Fruit fly (Drosophila melanogaster): ENCODE data around the gene 140up.

The 140up gene

dm6 chr3R:14122347-14122812 lies 3.0 kb downstream of the 140up start, which contains the start of the genes Abi and twf (continued):
- TF ChIP-seq CG13775 (GFP tag; optimal IDR thresholded peaks at IDR 0.05) (peak; percentile 74), Atf6 (GFP tag; IDR thresholded peaks at IDR 0.05) (peak; percentile 65), ERR (GFP tag; optimal IDR thresholded peaks at IDR 0.05) (peak; percentile 47), fd3F (GFP tag; optimal IDR thresholded peaks at IDR 0.05) (peak; percentile 15), CG11456 (GFP tag; IDR thresholded peaks at IDR 0.05) (peak; percentile 68; the same call in 1 of the 3 replicates), CG10565 (GFP tag; optimal IDR thresholded peaks at IDR 0.05) (no peak), chn (GFP tag; optimal IDR thresholded peaks at IDR 0.05) (peak; percentile 71), CG12391 (tag; optimal IDR thresholded peaks at IDR 0.05) (peak; percentile 87), CG10462 (GFP tag; optimal IDR thresholded peaks at IDR 0.05) (peak; percentile 39), bbx (GFP tag; IDR thresholded peaks at IDR 0.05; ENCODE audit: partially characterized antibody) (no peak), croc (GFP tag; conservative IDR thresholded peaks at IDR 0.05) (no peak; the same call in 2 of the 3 replicates), ap (GFP tag; IDR thresholded peaks at IDR 0.05) (0 out of 2 replicates have a peak, but pooled peaks have one; percentile 25), Deaf1 (tag; optimal IDR thresholded peaks at IDR 0.05) (peak; percentile 5), cg (GFP tag; optimal IDR thresholded peaks at IDR 0.05) (no peak), Sox100B (GFP tag; optimal IDR thresholded peaks at IDR 0.05) (peak; percentile 53), CG2202 (tag; optimal IDR thresholded peaks at IDR 0.05) (peak; percentile 22), ac (GFP tag; optimal IDR thresholded peaks at IDR 0.05) (no peak), Gug (GFP tag; IDR thresholded peaks at IDR 0.05) (peak; percentile 18; the same call in 1 of the 4 replicates), Chrac-16 (GFP tag; optimal IDR thresholded peaks at IDR 0.05) (peak; percentile 77), Myb (GFP tag; optimal IDR thresholded peaks at IDR 0.05) (peak; percentile 34), CG1647 (GFP tag; optimal IDR thresholded peaks at IDR 0.05) (peak; percentile 29), CG33557 (GFP tag; optimal IDR thresholded peaks at IDR 0.05) (peak; percentile 49), Optix (GFP tag; IDR thresholded peaks at IDR 0.05) (no peak), Dip3 (GFP tag; optimal IDR thresholded peaks at IDR 0.05) (peak; percentile 48), zen (tag; optimal IDR thresholded peaks at IDR 0.05) (peak; percentile 50), CG1603 (tag; optimal IDR thresholded peaks at IDR 0.05) (no peak), CG2678 (tag; optimal IDR thresholded peaks at IDR 0.05) (no peak), CG9215 (GFP tag; IDR thresholded peaks at IDR 0.05) (peak; percentile 71), h (optimal IDR thresholded peaks at IDR 0.05) (no peak), BtbVII (GFP tag; optimal IDR thresholded peaks at IDR 0.05) (peak; percentile 6), hkb (optimal IDR thresholded peaks at IDR 0.05) (peak; percentile 76), hkb (GFP tag; IDR thresholded peaks at IDR 0.05) (peak; percentile 63), CG33213 (GFP tag; optimal IDR thresholded peaks at IDR 0.05) (peak; percentile 29), Spps (tag; optimal IDR thresholded peaks at IDR 0.05) (peak; percentile 29), crol (GFP tag; IDR thresholded peaks at IDR 0.05) (no peak), CG18599 (GFP tag; optimal IDR thresholded peaks at IDR 0.05) (peak; percentile 67), CG8478 (optimal IDR thresholded peaks at IDR 0.05) (no peak), z (GFP tag; IDR thresholded peaks at IDR 0.05) (no peak), CG14441 (GFP tag; IDR thresholded peaks at IDR 0.05) (peak; percentile 49; the same call in 1 of the 2 replicates), zf30C (GFP tag; optimal IDR thresholded peaks at IDR 0.05) (no peak), E2f1 (GFP tag; IDR thresholded peaks at IDR 0.05) (peak; percentile 45; the same call in 1 of the 2 replicates), CG18011 (GFP tag; optimal IDR thresholded peaks at IDR 0.05) (peak; percentile 59), CG10209 (GFP tag; optimal IDR thresholded peaks at IDR 0.05) (peak; percentile 68), salm (tag; optimal IDR thresholded peaks at IDR 0.05) (peak; percentile 15), CG17802 (tag; optimal IDR thresholded peaks at IDR 0.05) (peak; percentile 11), Hr78 (GFP tag; optimal IDR thresholded peaks at IDR 0.05) (no peak), jigr1 (GFP tag; IDR thresholded peaks at IDR 0.05) (no peak), tll (GFP tag; optimal IDR thresholded peaks at IDR 0.05) (no peak), crc (GFP tag; optimal IDR thresholded peaks at IDR 0.05) (no peak), fu2 (GFP tag; optimal IDR thresholded peaks at IDR 0.05) (peak; percentile 74), Oli (tag; optimal IDR thresholded peaks at IDR 0.05) (peak; percentile 47)

Measured in whole organism, embryonic.